Fruit fly (Drosophila melanogaster) whole organism, adult: Measurements from ENCODE around the gene CG4404.
A peak's percentile ranks its signal among the peaks of the same experiment; 100 is the strongest.

Source experiments
- CG11617 ChIP-seq: fragments of 200-800 bp; sonication (Bioruptor generic); optimal IDR thresholded peaks from 2 replicates; lab custom pipeline; 2017; ENCODE audit warnings: mild to moderate bottlenecking, missing biosample characterization, missing genetic modification reagents, missing genetic modification characterization
- CG12768 ChIP-seq: fragments of 200-800 bp; sonication (Bioruptor generic); optimal IDR thresholded peaks from 2 replicates; lab custom pipeline; 2017; ENCODE audit warnings: missing biosample characterization, missing genetic modification characterization, mild to moderate bottlenecking, moderate library complexity, missing genetic modification reagents
- CG7045 ChIP-seq: fragments of 200-800 bp; sonication (Bioruptor generic); optimal IDR thresholded peaks from 2 replicates; lab custom pipeline; 2017; ENCODE audit warnings: missing biosample characterization, mild to moderate bottlenecking, missing genetic modification characterization
- CG7101 ChIP-seq: fragments of 200-800 bp; sonication (Bioruptor generic); optimal IDR thresholded peaks from 2 replicates; lab custom pipeline; 2018; ENCODE audit warnings: missing biosample characterization, mild to moderate bottlenecking, missing genetic modification characterization, moderate library complexity
- Clk ChIP-seq: fragments of 200-800 bp; sonication (Bioruptor generic); optimal IDR thresholded peaks from 2 replicates; lab custom pipeline; 2017; ENCODE audit warnings: missing biosample characterization, missing genetic modification characterization
- Crg-1 ChIP-seq: fragments of 200-800 bp; sonication (Bioruptor generic); optimal IDR thresholded peaks from 2 replicates; lab custom pipeline; 2016; ENCODE audit warnings: missing biosample characterization, missing genetic modification characterization
- Mnt ChIP-seq: fragments of 200-800 bp; sonication (Bioruptor generic); optimal IDR thresholded peaks from 2 replicates; lab custom pipeline; 2016; ENCODE audit warnings: missing biosample characterization, mild to moderate bottlenecking, missing genetic modification characterization
- bab1 ChIP-seq: fragments of 200-800 bp; sonication (Bioruptor generic); optimal IDR thresholded peaks from 3 replicates; lab custom pipeline; 2019; ENCODE audit warnings: missing biosample characterization, mild to moderate bottlenecking, missing genetic modification characterization, moderate library complexity
- kay ChIP-seq: fragments of 200-800 bp; sonication (Bioruptor generic); peaks from one replicate; lab custom pipeline; 2016; ENCODE audit warnings: missing biosample characterization, missing genetic modification characterization, borderline replicate concordance
- ovo ChIP-seq: fragments of 200-800 bp; sonication (Bioruptor generic); optimal IDR thresholded peaks from 2 replicates; lab custom pipeline; 2016; ENCODE audit warnings: missing biosample characterization, missing genetic modification characterization
- pad ChIP-seq: fragments of 200-800 bp; sonication (Bioruptor generic); optimal IDR thresholded peaks from 3 replicates; lab custom pipeline; 2017; ENCODE audit warnings: missing biosample characterization, missing genetic modification characterization, mild to moderate bottlenecking, moderate library complexity, missing genetic modification reagents
- tj ChIP-seq: fragments of 200-800 bp; sonication (Bioruptor generic); optimal IDR thresholded peaks from 3 replicates; lab custom pipeline; 2017; ENCODE audit warnings: missing biosample characterization, mild to moderate bottlenecking, missing genetic modification characterization, moderate library complexity
- toe ChIP-seq: fragments of 200-800 bp; sonication (Bioruptor generic); optimal IDR thresholded peaks from 2 replicates; lab custom pipeline; 2016; ENCODE audit warnings: missing biosample characterization, missing genetic modification characterization

DNA sequence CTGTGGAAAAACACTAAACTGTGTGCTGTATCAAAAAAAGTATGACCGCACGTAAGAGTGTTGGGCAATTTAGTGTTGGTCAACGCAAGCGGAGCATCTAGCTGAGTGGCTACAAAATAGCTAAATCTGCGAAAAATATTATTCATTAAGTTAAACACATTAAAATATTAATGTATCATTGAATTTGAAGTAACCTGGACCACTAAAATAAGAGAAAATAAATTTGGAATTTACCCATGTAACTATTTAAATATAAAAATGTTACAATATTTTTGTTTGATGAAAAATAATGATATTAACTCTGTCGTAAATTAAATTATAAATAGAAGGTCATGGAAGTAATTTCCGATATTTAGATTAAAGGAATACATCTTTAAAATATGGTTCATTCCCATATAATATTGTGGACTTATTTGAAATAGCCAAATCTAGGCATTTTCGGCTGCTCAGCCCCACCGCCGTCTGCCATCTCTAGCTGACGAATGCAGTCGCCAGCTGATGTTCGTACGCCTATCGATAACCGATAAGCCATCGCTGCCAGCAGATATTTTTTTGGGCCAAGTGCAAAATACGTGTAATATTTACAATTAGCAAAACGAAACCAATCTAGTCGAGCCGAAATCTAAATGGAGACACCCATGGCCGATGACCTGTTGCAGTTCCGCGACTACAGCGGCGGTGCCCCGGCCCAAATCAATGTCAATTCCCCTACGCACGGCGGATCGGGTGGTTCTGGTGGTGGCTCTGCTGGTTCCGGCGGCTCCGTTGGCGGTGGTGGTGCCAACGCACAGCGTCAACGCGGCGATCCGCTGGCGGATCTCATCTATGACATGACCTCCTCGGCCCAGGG lies 4.0 kb upstream of the CG4404 start, which contains the start of the genes Brms1 and CG4645:
- TF ChIP-seq Clk (GFP tag; lab: Kevin White, UChicago) (no peak), CG12768 (GFP tag; lab: Kevin White, UChicago) (peak; percentile 59), tj (GFP tag; lab: Kevin White, UChicago) (peak; percentile 49), bab1 (GFP tag; lab: Kevin White, UChicago) (peak; percentile 28), toe (GFP tag; lab: Kevin White, UChicago) (peak; percentile 71), ovo (peak; percentile 66), CG11617 (peak; percentile 59), Mnt (peak; percentile 68), CG7045 (peak; percentile 47), kay (GFP tag; lab: Kevin White, UChicago) (peak; percentile 55), pad (GFP tag; lab: Kevin White, UChicago) (peak; percentile 77), Crg-1 (GFP tag; lab: Kevin White, UChicago) (peak; percentile 78), CG7101 (tag; lab: Kevin White, UChicago) (peak; percentile 80)
